Worm (Caenorhabditis elegans): ENCODE measurements around the gene F08G2.4.
A peak's percentile ranks its signal among the peaks of the same experiment; 100 is the strongest.
"Not testable (repeated sequence)": the region's sequence is repeated elsewhere in the genome, so short reads cannot be mapped to it uniquely, and the experiment has no call there.

F08G2.4 gene

ce11 chrII:13812335-13812734 lies 18.1 kb upstream of the F08G2.4 start:
- TF ChIP-seq nhr-237 (tag; optimal IDR thresholded peaks at IDR 0.05) = no peak
- TF ChIP-seq ces-1 (GFP tag; optimal IDR thresholded peaks at IDR 0.05) = peak; percentile 45

ce11 chrII:13813413-13813812 lies 17.0 kb upstream of the F08G2.4 start:
- no peak for TF ChIP-seq nhr-76 (tag; optimal IDR thresholded peaks at IDR 0.05)
- TF ChIP-seq unc-62 (GFP tag; optimal IDR thresholded peaks at IDR 0.05) = no peak
- TF ChIP-seq ces-1 (GFP tag; optimal IDR thresholded peaks at IDR 0.05) = peak; percentile 69
- no peak for TF ChIP-seq drap-1 (GFP tag; optimal IDR thresholded peaks at IDR 0.05)
- no peak for TF ChIP-seq hlh-1 (tag; optimal IDR thresholded peaks at IDR 0.05)

- TF ChIP-seq tbx-8 (GFP tag; optimal IDR thresholded peaks at IDR 0.05) (no peak), nhr-12 (tag; optimal IDR thresholded peaks at IDR 0.05) (no peak), cnd-1 (tag; optimal IDR thresholded peaks at IDR 0.05) (no peak), nhr-28 (tag; optimal IDR thresholded peaks at IDR 0.05) (no peak), lin-32 (GFP tag; optimal IDR thresholded peaks at IDR 0.05) (no peak)
These were observed 16.5 kb upstream of the F08G2.4 start for ce11 chrII:13813950-13814349.

ce11 chrII:13815513-13815912 lies 14.9 kb upstream of the F08G2.4 start:
- TF ChIP-seq ztf-11 (tag; optimal IDR thresholded peaks at IDR 0.05) (no peak), sptf-1 (tag; optimal IDR thresholded peaks at IDR 0.05) (no peak), cnd-1 (tag; optimal IDR thresholded peaks at IDR 0.05) (no peak), unc-62 (GFP tag; optimal IDR thresholded peaks at IDR 0.05) (no peak)

ce11 chrII:13817474-13817873 lies 12.9 kb upstream of the F08G2.4 start:
- peak; percentile 32 for TF ChIP-seq ceh-39 (tag; optimal IDR thresholded peaks at IDR 0.05)

ce11 chrII:13818043-13818442 lies 12.4 kb upstream of the F08G2.4 start, which contains the start of gene his-16:
TSS of gene his-16 (minus strand) at chrII:13818143.
- TF ChIP-seq drap-1 (GFP tag; optimal IDR thresholded peaks at IDR 0.05); blmp-1 (tag; optimal IDR thresholded peaks at IDR 0.05); tbx-8 (GFP tag; optimal IDR thresholded peaks at IDR 0.05): not testable (repeated sequence)

- TF ChIP-seq ceh-83 (GFP tag; optimal IDR thresholded peaks at IDR 0.05) (no peak), mls-2 (tag; optimal IDR thresholded peaks at IDR 0.05) (no peak), flh-1 (GFP tag; optimal IDR thresholded peaks at IDR 0.05) (no peak), unc-39 (tag; optimal IDR thresholded peaks at IDR 0.05) (no peak), pha-4 (tag; optimal IDR thresholded peaks at IDR 0.05) (no peak), snpc-4 (tag; optimal IDR thresholded peaks at IDR 0.05) (no peak), blmp-1 (tag; optimal IDR thresholded peaks at IDR 0.05) (no peak), ham-2 (GFP tag; optimal IDR thresholded peaks at IDR 0.05) (no peak), drap-1 (GFP tag; optimal IDR thresholded peaks at IDR 0.05) (no peak), lin-13 (tag; optimal IDR thresholded peaks at IDR 0.05) (no peak), M03D4.4 (tag; optimal IDR thresholded peaks at IDR 0.05) (no peak)
These were observed 1.8 kb upstream of the F08G2.4 start, which contains the start of gene his-42 for ce11 chrII:13828597-13828996. TSS of gene his-42 (minus strand) at chrII:13828697.

- TF ChIP-seq ceh-83 (GFP tag; optimal IDR thresholded peaks at IDR 0.05) (peak; percentile 17), nhr-2 (tag; optimal IDR thresholded peaks at IDR 0.05) (peak; percentile 29), M03D4.4 (tag; optimal IDR thresholded peaks at IDR 0.05) (peak; percentile 18), ham-2 (GFP tag; optimal IDR thresholded peaks at IDR 0.05) (peak; percentile 13), ces-1 (GFP tag; optimal IDR thresholded peaks at IDR 0.05) (peak; percentile 43)
These were observed 1.0 kb upstream of the F08G2.4 start for ce11 chrII:13829123-13829996.

Measured in whole organism, mixed stage, embryonic.